Worm (Caenorhabditis elegans): ENCODE results near the gene srb-1.

The srb-1 gene

ce11 chrII:5181497-5181896 is 10.7 kb upstream of the srb-1 start (continued):
- TF ChIP-seq eyg-1 (tag; optimal IDR thresholded peaks at IDR 0.05) (no peak), ceh-18 (tag; optimal IDR thresholded peaks at IDR 0.05) (peak; percentile 74), unc-3 (GFP tag; conservative IDR thresholded peaks at IDR 0.05) (no peak), unc-3 (tag; optimal IDR thresholded peaks at IDR 0.05) (peak; percentile 30), ceh-31 (tag; optimal IDR thresholded peaks at IDR 0.05) (peak; percentile 88), nhr-11 (tag; optimal IDR thresholded peaks at IDR 0.05) (no peak), unc-55 (GFP tag; optimal IDR thresholded peaks at IDR 0.05) (peak; percentile 87), ceh-34 (tag; optimal IDR thresholded peaks at IDR 0.05) (peak; percentile 64), ceh-2 (tag; optimal IDR thresholded peaks at IDR 0.05) (peak; percentile 29), ceh-30 (tag; optimal IDR thresholded peaks at IDR 0.05) (no peak), elt-2 (tag; optimal IDR thresholded peaks at IDR 0.05) (peak; percentile 83), sdc-2 (tag; optimal IDR thresholded peaks at IDR 0.05) (peak; percentile 45), F13H6.1 (tag; optimal IDR thresholded peaks at IDR 0.05) (peak; percentile 36), ref-2 (tag; optimal IDR thresholded peaks at IDR 0.05) (peak; percentile 61)

DNA sequence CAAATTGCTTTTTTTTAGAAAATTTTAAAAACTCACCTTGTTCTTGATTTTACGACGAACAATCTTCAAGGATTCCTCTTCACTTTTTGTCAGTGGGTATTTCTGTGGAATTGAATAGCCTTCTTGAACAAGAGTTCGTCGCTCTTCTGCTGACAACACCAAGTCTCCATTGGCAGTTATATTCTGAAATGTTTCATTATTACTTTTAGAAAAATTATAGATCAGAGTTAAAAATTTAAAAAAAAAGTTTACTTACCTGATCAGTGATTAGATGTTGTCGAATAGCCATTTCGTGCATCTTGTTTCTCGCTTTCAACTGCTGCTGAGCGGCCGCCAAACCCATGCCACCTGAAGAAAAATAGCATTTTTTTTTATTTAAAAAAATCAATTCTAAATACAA is 9.4 kb upstream of the srb-1 start:
- TF ChIP-seq C08G9.2 (tag; optimal IDR thresholded peaks at IDR 0.05) (no peak), hlh-8 (tag; optimal IDR thresholded peaks at IDR 0.05) (no peak), fax-1 (tag; optimal IDR thresholded peaks at IDR 0.05) (no peak), hlh-6 (tag; optimal IDR thresholded peaks at IDR 0.05) (no peak), ceh-31 (tag; optimal IDR thresholded peaks at IDR 0.05) (no peak)

ce11 chrII:5178609-5179008 is 7.8 kb upstream of the srb-1 start:
- no peak for TF ChIP-seq lim-6 (tag; optimal IDR thresholded peaks at IDR 0.05)
- TF ChIP-seq nfya-1 (tag; optimal IDR thresholded peaks at IDR 0.05) = no peak
- TF ChIP-seq ceh-2 (tag; optimal IDR thresholded peaks at IDR 0.05) = no peak

DNA sequence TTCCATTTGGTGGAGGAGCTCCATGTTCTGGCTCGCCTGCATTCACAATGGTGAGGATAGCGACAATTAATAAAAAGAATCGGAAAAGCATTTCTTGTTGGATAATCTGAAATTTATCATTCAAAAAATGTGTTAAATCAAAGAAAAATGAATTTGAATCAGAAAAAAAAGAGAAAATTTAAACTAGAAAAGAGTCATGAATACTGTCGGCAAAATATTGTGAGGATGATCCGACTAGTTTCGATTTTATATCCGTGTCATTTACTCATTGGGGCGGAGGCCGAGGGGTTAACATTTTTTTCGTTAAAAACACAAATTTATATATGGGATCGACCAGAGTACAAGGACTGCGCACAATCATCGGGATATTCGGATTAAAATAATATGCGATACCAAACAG is 7.1 kb upstream of the srb-1 start, which contains the start of gene C27D6.12:
C27D6.12 (minus strand) TSS at position 101 of the 400 bp plus-strand sequence.
- no peak for TF ChIP-seq ceh-9 (tag; optimal IDR thresholded peaks at IDR 0.05)
- no peak for TF ChIP-seq pax-1 (tag; optimal IDR thresholded peaks at IDR 0.05)
- no peak for TF ChIP-seq K09A11.1 (tag; optimal IDR thresholded peaks at IDR 0.05; ENCODE audit: insufficient read depth)
- no peak for TF ChIP-seq tbx-7 (tag; optimal IDR thresholded peaks at IDR 0.05)
- TF ChIP-seq hlh-6 (tag; optimal IDR thresholded peaks at IDR 0.05) = no peak
- TF ChIP-seq pat-9 (tag; optimal IDR thresholded peaks at IDR 0.05) = no peak
- no peak for TF ChIP-seq pqm-1 (tag; optimal IDR thresholded peaks at IDR 0.05)
- TF ChIP-seq elt-4 (tag; optimal IDR thresholded peaks at IDR 0.05) = no peak
- no peak for TF ChIP-seq ceh-45 (GFP tag; IDR thresholded peaks at IDR 0.05)
- no peak for TF ChIP-seq unc-86 (tag; optimal IDR thresholded peaks at IDR 0.05)
- no peak for TF ChIP-seq ztf-16 (tag; optimal IDR thresholded peaks at IDR 0.05)
- no peak for TF ChIP-seq madf-2 (tag; optimal IDR thresholded peaks at IDR 0.05)
- TF ChIP-seq mec-3 (tag; optimal IDR thresholded peaks at IDR 0.05; ENCODE audit: borderline replicate concordance) = no peak
- TF ChIP-seq ceh-30 (tag; optimal IDR thresholded peaks at IDR 0.05) = no peak
- no peak for TF ChIP-seq sox-2 (GFP tag; IDR thresholded peaks at IDR 0.05)
- TF ChIP-seq ref-2 (tag; optimal IDR thresholded peaks at IDR 0.05) = no peak
- no peak for TF ChIP-seq nhr-232 (tag; optimal IDR thresholded peaks at IDR 0.05)
- TF ChIP-seq ceh-6 (GFP tag; optimal IDR thresholded peaks at IDR 0.05) = no peak
- no peak for TF ChIP-seq dve-1 (tag; optimal IDR thresholded peaks at IDR 0.05)
- TF ChIP-seq T23F11.4 (GFP tag; optimal IDR thresholded peaks at IDR 0.05) = no peak

DNA sequence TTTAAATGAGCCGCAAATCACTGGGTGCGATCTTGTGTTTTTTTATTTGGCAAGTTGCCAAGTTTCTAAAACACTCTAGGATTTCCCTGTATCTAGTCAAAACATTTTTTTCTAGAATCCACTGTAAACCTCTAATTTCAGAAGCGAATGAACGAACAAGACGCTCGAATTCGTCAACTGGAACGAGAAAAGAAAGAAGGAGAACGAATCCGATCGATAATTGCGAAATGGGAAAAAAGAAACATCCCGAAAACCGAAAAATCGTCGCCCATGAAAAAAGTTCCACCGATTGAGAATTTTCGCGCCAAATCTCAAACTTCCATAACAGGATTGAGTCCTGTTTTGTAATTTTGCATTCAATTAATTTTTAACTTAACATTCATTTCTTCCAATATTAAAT is 6.1 kb upstream of the srb-1 start:
- no peak for TF ChIP-seq F13H6.1 (tag; optimal IDR thresholded peaks at IDR 0.05)
- TF ChIP-seq ref-2 (tag; optimal IDR thresholded peaks at IDR 0.05) = no peak
